Worm (Caenorhabditis elegans): Measurements from ENCODE around the gene clc-29.
"Not testable (repeated sequence)": the region's sequence is repeated elsewhere in the genome, so short reads cannot be mapped to it uniquely, and the experiment has no call there.

The clc-29 gene

ce11 chrIII:8347822-8348221 is at the start of gene clc-29:
Gene clc-29, minus strand, starts transcription at chrIII:8347922.
- not testable (repeated sequence) for TF ChIP-seq hmg-4 (GFP tag; optimal IDR thresholded peaks at IDR 0.05); hnd-1 (tag; optimal IDR thresholded peaks at IDR 0.05); ceh-13 (GFP tag; optimal IDR thresholded peaks at IDR 0.05)

ce11 chrIII:8395685-8396084 is 48.0 kb upstream of the clc-29 start, which contains the start of gene ZK353.3:
Gene ZK353.3, plus strand, starts transcription at chrIII:8395985.
- TF ChIP-seq sea-1 (GFP tag; conservative IDR thresholded peaks at IDR 0.05) (no peak), scrt-1 (GFP tag; IDR thresholded peaks at IDR 0.05) (no peak), aly-1 (tag; optimal IDR thresholded peaks at IDR 0.05) (no peak), pes-1 (GFP tag; IDR thresholded peaks at IDR 0.05) (no peak), ets-7 (tag; optimal IDR thresholded peaks at IDR 0.05) (no peak), tra-4 (tag; optimal IDR thresholded peaks at IDR 0.05) (no peak), hmbx-1 (tag; optimal IDR thresholded peaks at IDR 0.05) (no peak), ceh-13 (GFP tag; optimal IDR thresholded peaks at IDR 0.05) (no peak), ama-1 (optimal IDR thresholded peaks at IDR 0.05) (no peak), hmg-4 (GFP tag; optimal IDR thresholded peaks at IDR 0.05) (no peak), tbx-37 (GFP tag; conservative IDR thresholded peaks at IDR 0.05) (no peak), ceh-36 (tag; optimal IDR thresholded peaks at IDR 0.05) (no peak), F13C5.2 (tag; optimal IDR thresholded peaks at IDR 0.05) (no peak), hnd-1 (tag; optimal IDR thresholded peaks at IDR 0.05) (no peak), tbx-11 (GFP tag; IDR thresholded peaks at IDR 0.05) (no peak), B0310.2 (tag; optimal IDR thresholded peaks at IDR 0.05) (no peak), flt-1 (GFP tag; IDR thresholded peaks at IDR 0.05) (no peak)

DNA sequence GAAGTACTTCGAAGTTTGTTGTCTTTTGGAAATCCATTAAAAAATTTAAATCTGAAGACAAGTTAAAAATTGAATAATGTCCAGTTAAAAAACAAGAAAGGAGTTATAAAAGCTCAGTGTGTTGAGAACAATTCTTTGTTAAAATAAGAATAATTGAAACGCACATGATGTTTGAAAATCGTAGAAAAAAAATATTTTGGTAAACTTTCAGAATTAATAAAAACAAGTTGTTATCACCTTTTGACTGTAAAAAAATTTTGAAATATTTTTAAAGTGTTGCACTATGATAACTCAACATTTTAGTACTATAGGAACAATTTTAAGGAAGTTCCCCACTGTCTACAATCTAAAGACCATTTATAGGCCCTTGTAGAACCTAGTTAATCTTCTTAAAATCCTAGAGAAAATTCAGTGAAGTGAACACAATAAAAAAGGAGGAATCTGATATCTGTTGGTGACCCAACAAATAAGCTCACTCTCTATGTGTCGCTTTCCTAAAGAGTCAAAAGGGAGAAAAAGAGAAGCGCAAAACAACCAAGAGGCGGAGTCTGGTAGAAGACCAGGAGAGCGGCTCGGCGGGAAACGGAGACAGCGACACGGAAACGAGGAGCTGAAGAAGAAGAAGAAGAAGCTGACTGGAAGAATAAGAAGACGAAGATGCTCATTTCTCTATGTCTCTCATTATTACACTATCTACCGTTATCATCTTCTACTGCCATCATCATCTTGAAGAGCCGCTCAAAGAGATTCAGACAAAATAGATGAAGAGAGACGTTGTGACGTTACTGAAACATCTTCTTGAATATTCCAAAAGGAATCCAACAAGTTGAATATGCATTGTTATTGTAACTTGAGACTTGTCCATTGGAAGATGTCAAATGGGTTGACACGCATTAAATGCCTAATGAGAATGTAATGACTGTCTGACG is 46.9 kb upstream of the clc-29 start, which contains the start of gene ZK353.10:
TSS of gene ZK353.10 (minus strand) at position 51 of the 929 bp plus-strand sequence.
- TF ChIP-seq B0310.2 (tag; optimal IDR thresholded peaks at IDR 0.05): no peak
- TF ChIP-seq pes-1 (GFP tag; IDR thresholded peaks at IDR 0.05): no peak
- no peak for TF ChIP-seq sea-1 (GFP tag; conservative IDR thresholded peaks at IDR 0.05)
- TF ChIP-seq hmbx-1 (tag; optimal IDR thresholded peaks at IDR 0.05): no peak
- no peak for TF ChIP-seq tbx-11 (GFP tag; IDR thresholded peaks at IDR 0.05)

ce11 chrIII:8392307-8392706 is 44.6 kb upstream of the clc-29 start:
- TF ChIP-seq ama-1 (optimal IDR thresholded peaks at IDR 0.05): no peak
- no peak for TF ChIP-seq scrt-1 (GFP tag; IDR thresholded peaks at IDR 0.05)
- no peak for TF ChIP-seq hnd-1 (tag; optimal IDR thresholded peaks at IDR 0.05)
- TF ChIP-seq F13C5.2 (tag; optimal IDR thresholded peaks at IDR 0.05): no peak
- TF ChIP-seq tra-4 (tag; optimal IDR thresholded peaks at IDR 0.05): no peak
- no peak for TF ChIP-seq ets-7 (tag; optimal IDR thresholded peaks at IDR 0.05)
- no peak for TF ChIP-seq tbx-37 (GFP tag; conservative IDR thresholded peaks at IDR 0.05)
- no peak for TF ChIP-seq ceh-36 (tag; optimal IDR thresholded peaks at IDR 0.05)
- TF ChIP-seq ceh-13 (GFP tag; optimal IDR thresholded peaks at IDR 0.05): no peak
- TF ChIP-seq hmbx-1 (tag; optimal IDR thresholded peaks at IDR 0.05): no peak
- TF ChIP-seq pes-1 (GFP tag; IDR thresholded peaks at IDR 0.05): no peak
- TF ChIP-seq sea-1 (GFP tag; conservative IDR thresholded peaks at IDR 0.05): no peak
- no peak for TF ChIP-seq hmg-4 (GFP tag; optimal IDR thresholded peaks at IDR 0.05)
- TF ChIP-seq aly-1 (tag; optimal IDR thresholded peaks at IDR 0.05): no peak
- no peak for TF ChIP-seq tbx-11 (GFP tag; IDR thresholded peaks at IDR 0.05)
- no peak for TF ChIP-seq B0310.2 (tag; optimal IDR thresholded peaks at IDR 0.05)
- no peak for TF ChIP-seq flt-1 (GFP tag; IDR thresholded peaks at IDR 0.05)

DNA sequence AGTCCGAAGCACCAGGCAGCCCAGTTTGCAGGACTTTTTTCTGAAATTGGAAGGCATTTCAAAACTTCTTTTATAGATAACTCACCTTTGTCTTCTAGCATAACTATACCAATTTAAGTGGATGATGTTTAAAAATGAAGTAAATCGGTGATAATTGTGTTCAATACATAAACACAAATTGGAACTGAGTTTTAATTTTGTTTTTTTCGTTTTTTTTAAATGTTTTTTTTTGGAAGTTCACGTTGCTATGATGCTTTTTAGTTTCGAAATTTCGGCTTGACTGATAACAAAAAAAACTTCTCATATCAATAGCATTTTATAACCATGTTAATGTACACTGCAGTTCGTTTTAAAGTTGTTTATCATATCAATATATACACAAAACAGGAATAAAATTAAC is 41.8 kb upstream of the clc-29 start, which contains the start of gene ZK353.4:
TSS of gene ZK353.4 (minus strand) at position 101 of the 400 bp plus-strand sequence.
- no peak for TF ChIP-seq B0310.2 (tag; optimal IDR thresholded peaks at IDR 0.05)
- TF ChIP-seq ceh-36 (tag; optimal IDR thresholded peaks at IDR 0.05): no peak
- TF ChIP-seq aly-1 (tag; optimal IDR thresholded peaks at IDR 0.05): no peak
- no peak for TF ChIP-seq scrt-1 (GFP tag; IDR thresholded peaks at IDR 0.05)
- TF ChIP-seq ama-1 (optimal IDR thresholded peaks at IDR 0.05): no peak
- TF ChIP-seq sea-1 (GFP tag; conservative IDR thresholded peaks at IDR 0.05): no peak
- TF ChIP-seq tbx-11 (GFP tag; IDR thresholded peaks at IDR 0.05): no peak
- no peak for TF ChIP-seq tra-4 (tag; optimal IDR thresholded peaks at IDR 0.05)
- TF ChIP-seq flt-1 (GFP tag; IDR thresholded peaks at IDR 0.05): no peak
- no peak for TF ChIP-seq tbx-37 (GFP tag; conservative IDR thresholded peaks at IDR 0.05)
- TF ChIP-seq hmg-4 (GFP tag; optimal IDR thresholded peaks at IDR 0.05): no peak
- TF ChIP-seq ceh-13 (GFP tag; optimal IDR thresholded peaks at IDR 0.05): no peak
- no peak for TF ChIP-seq hmbx-1 (tag; optimal IDR thresholded peaks at IDR 0.05)
- no peak for TF ChIP-seq pes-1 (GFP tag; IDR thresholded peaks at IDR 0.05)
- TF ChIP-seq F13C5.2 (tag; optimal IDR thresholded peaks at IDR 0.05): no peak

ce11 chrIII:8380645-8381044 is 32.9 kb upstream of the clc-29 start, which contains the start of gene R05D3.12:
Gene R05D3.12, plus strand, starts transcription at chrIII:8380945.
- TF ChIP-seq hmbx-1 (tag; optimal IDR thresholded peaks at IDR 0.05): no peak
- no peak for TF ChIP-seq F13C5.2 (tag; optimal IDR thresholded peaks at IDR 0.05)
- TF ChIP-seq ama-1 (optimal IDR thresholded peaks at IDR 0.05): no peak
- TF ChIP-seq tra-4 (tag; optimal IDR thresholded peaks at IDR 0.05): no peak
- TF ChIP-seq hnd-1 (tag; optimal IDR thresholded peaks at IDR 0.05): no peak
- TF ChIP-seq tbx-37 (GFP tag; conservative IDR thresholded peaks at IDR 0.05): no peak
- no peak for TF ChIP-seq scrt-1 (GFP tag; IDR thresholded peaks at IDR 0.05)
- no peak for TF ChIP-seq B0310.2 (tag; optimal IDR thresholded peaks at IDR 0.05)
- TF ChIP-seq hmg-4 (GFP tag; optimal IDR thresholded peaks at IDR 0.05): no peak
- no peak for TF ChIP-seq pes-1 (GFP tag; IDR thresholded peaks at IDR 0.05)

- no peak for TF ChIP-seq ama-1 (optimal IDR thresholded peaks at IDR 0.05)
- TF ChIP-seq hnd-1 (tag; optimal IDR thresholded peaks at IDR 0.05): no peak
- TF ChIP-seq hmbx-1 (tag; optimal IDR thresholded peaks at IDR 0.05): no peak
- no peak for TF ChIP-seq B0310.2 (tag; optimal IDR thresholded peaks at IDR 0.05)
- TF ChIP-seq tra-4 (tag; optimal IDR thresholded peaks at IDR 0.05): no peak
- TF ChIP-seq ceh-36 (tag; optimal IDR thresholded peaks at IDR 0.05): no peak
- TF ChIP-seq tbx-11 (GFP tag; IDR thresholded peaks at IDR 0.05): no peak
- TF ChIP-seq scrt-1 (GFP tag; IDR thresholded peaks at IDR 0.05): no peak
- no peak for TF ChIP-seq ceh-13 (GFP tag; optimal IDR thresholded peaks at IDR 0.05)
- TF ChIP-seq sea-1 (GFP tag; conservative IDR thresholded peaks at IDR 0.05): no peak
- no peak for TF ChIP-seq flt-1 (GFP tag; IDR thresholded peaks at IDR 0.05)
- TF ChIP-seq aly-1 (tag; optimal IDR thresholded peaks at IDR 0.05): no peak
- no peak for TF ChIP-seq tbx-37 (GFP tag; conservative IDR thresholded peaks at IDR 0.05)
- TF ChIP-seq F13C5.2 (tag; optimal IDR thresholded peaks at IDR 0.05): no peak
- TF ChIP-seq ets-7 (tag; optimal IDR thresholded peaks at IDR 0.05): no peak
Observed at ce11 chrIII:8375000-8375399, 27.3 kb upstream of the clc-29 start, which contains the start of gene met-2. Gene met-2, plus strand, starts transcription at chrIII:8375300.

All from whole organism, early embryonic.